Fruit fly (Drosophila melanogaster): ENCODE results near the gene Cyp4ac2.

DNA sequence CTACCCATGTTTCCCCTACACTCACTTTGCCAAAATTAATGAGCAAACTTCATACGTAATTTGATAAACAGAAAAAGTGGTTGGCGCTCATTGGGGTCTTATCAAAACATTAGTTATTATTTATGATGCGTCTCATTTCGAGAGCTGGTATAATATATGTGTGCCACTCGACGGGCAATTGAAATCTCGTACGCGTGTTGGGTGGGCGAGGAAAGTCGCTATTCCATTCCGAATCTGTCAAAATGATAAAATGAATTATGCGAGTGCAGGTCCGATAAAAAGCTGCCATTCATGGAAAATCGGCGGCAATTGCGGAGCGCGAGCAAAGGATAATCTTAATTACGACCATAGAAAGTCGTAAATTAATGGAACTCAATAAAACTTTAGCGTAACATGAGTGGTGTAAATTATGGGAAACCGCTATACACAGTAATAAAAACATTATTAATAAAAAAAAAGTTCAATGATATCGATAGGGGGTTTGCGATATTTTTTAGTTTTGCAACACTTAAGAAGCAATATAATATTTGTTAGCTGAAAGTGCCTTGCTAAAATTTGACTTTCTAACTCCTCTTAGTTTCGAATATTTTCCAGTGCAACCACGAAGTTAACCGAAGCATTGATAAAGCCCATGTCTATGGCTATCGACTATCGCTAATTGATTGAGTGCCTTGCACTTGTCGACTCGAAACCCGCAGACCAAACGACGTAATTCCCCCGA, 23.8 kb upstream of the Cyp4ac2 start:
- TF ChIP-seq Clk (GFP tag; optimal IDR thresholded peaks at IDR 0.05) = peak; percentile 16
- no peak for TF ChIP-seq cnc (optimal IDR thresholded peaks at IDR 0.05)
- TF ChIP-seq CG11617 (GFP tag; optimal IDR thresholded peaks at IDR 0.05) = peak; percentile 69
- TF ChIP-seq CG33017 (tag; optimal IDR thresholded peaks at IDR 0.05) = peak; percentile 57
- peak; percentile 25 for TF ChIP-seq ovo (GFP tag; optimal IDR thresholded peaks at IDR 0.05)
- peak; percentile 15 for TF ChIP-seq tj (GFP tag; optimal IDR thresholded peaks at IDR 0.05)
- peak; percentile 27 for TF ChIP-seq Hr96 (GFP tag; optimal IDR thresholded peaks at IDR 0.05)
- no peak for TF ChIP-seq CG1620 (GFP tag; optimal IDR thresholded peaks at IDR 0.05)
- TF ChIP-seq CG7101 (tag; optimal IDR thresholded peaks at IDR 0.05) = peak; percentile 70
- peak; percentile 13 for TF ChIP-seq Crg-1 (GFP tag; optimal IDR thresholded peaks at IDR 0.05)
- TF ChIP-seq CG7045 (GFP tag; optimal IDR thresholded peaks at IDR 0.05) = peak; percentile 23

Data from whole organism, adult.